Worm (Caenorhabditis elegans) whole organism, mixed stage, embryonic: ENCODE results near the gene rps-13.
A peak's percentile ranks its signal among the peaks of the same experiment; 100 is the strongest.

Experiments
- elt-3 ChIP-seq: fragments of 150-350 bp; optimal IDR thresholded peaks from 2 replicates; lab custom pipeline; 2014; ENCODE audit warnings: missing biosample characterization, missing genetic modification characterization
- lsy-2 ChIP-seq: fragments of 150-350 bp; optimal IDR thresholded peaks from 2 replicates; lab custom pipeline; 2014; ENCODE audit warnings: missing biosample characterization, missing genetic modification characterization
- ztf-11 ChIP-seq: fragments of 150-350 bp; optimal IDR thresholded peaks from 2 replicates; lab custom pipeline; 2014; ENCODE audit warnings: missing biosample characterization, missing genetic modification characterization

- no peak for TF ChIP-seq ztf-11 (tag; lab: Kevin White, UChicago)
- no peak for TF ChIP-seq elt-3
- TF ChIP-seq lsy-2 (tag; lab: Kevin White, UChicago), result peak; percentile 97
Observed at ce11 chrIII:6341878-6342453, 32.8 kb downstream of the rps-13 start, which contains the start of gene rpn-13.
